Worm (Caenorhabditis elegans): ENCODE results near the gene sel-5.

Gene sel-5

ce11 chrIII:4581495-4581894 is 3.3 kb upstream of the sel-5 start, which contains the start of gene F35G12.12:
F35G12.12 (plus strand) TSS chrIII:4581795.
- TF ChIP-seq nhr-21 (tag; optimal IDR thresholded peaks at IDR 0.05) (no peak), F13H6.1 (tag; optimal IDR thresholded peaks at IDR 0.05) (no peak), lin-39 (tag; optimal IDR thresholded peaks at IDR 0.05) (no peak)

DNA sequence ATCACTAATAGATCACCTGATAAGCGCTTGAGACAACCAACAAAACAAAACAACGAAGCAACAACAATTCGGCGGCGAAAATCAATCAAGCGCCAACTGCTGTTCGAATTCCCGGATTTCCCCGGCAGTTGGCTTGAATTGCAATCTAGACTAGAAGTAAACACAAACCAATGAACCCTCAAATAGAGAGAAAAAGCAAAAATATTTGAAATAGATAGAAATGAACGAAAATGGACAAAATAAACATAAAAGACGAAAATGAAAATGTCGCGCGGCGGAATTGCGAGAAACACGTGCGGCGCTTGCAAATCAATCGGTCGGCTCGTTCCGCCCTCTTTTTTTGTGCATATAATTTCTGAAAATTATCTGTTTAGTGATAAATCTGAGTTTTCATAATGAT is 9.8 kb downstream of the sel-5 start, which contains the start of gene idhg-1:
TSS of gene idhg-1 (plus strand) at position 343 of the 400 bp plus-strand sequence.
- peak; percentile 75 for TF ChIP-seq Y55F3AM.14 (GFP tag; optimal IDR thresholded peaks at IDR 0.05)
- TF ChIP-seq fos-1 (tag; optimal IDR thresholded peaks at IDR 0.05), result peak; percentile 33
- TF ChIP-seq nhr-25 (tag; optimal IDR thresholded peaks at IDR 0.05), result peak; percentile 56
- peak; percentile 70 for TF ChIP-seq gmeb-1 (tag; optimal IDR thresholded peaks at IDR 0.05)
- no peak for TF ChIP-seq blmp-1 (tag; optimal IDR thresholded peaks at IDR 0.05; ENCODE audit: insufficient read depth)
- TF ChIP-seq lin-11 (tag; optimal IDR thresholded peaks at IDR 0.05), result peak; percentile 74
- peak; percentile 11 for TF ChIP-seq zag-1 (tag; optimal IDR thresholded peaks at IDR 0.05)
- TF ChIP-seq unc-55 (GFP tag; optimal IDR thresholded peaks at IDR 0.05), result peak; percentile 83
- no peak for TF ChIP-seq unc-62 (GFP tag; optimal IDR thresholded peaks at IDR 0.05)
- peak; percentile 39 for TF ChIP-seq sem-4 (tag; optimal IDR thresholded peaks at IDR 0.05)
- peak; percentile 48 for TF ChIP-seq skn-1 (tag; optimal IDR thresholded peaks at IDR 0.05)
- TF ChIP-seq lsy-2 (tag; optimal IDR thresholded peaks at IDR 0.05), result peak; percentile 36 to 77
- TF ChIP-seq nhr-10 (tag; optimal IDR thresholded peaks at IDR 0.05), result no peak
- TF ChIP-seq snpc-4 (tag; optimal IDR thresholded peaks at IDR 0.05), result no peak
- peak; percentile 42 for TF ChIP-seq nhr-129 (tag; optimal IDR thresholded peaks at IDR 0.05)
- TF ChIP-seq mab-5 (tag; optimal IDR thresholded peaks at IDR 0.05), result peak; percentile 64
- TF ChIP-seq crh-2 (tag; optimal IDR thresholded peaks at IDR 0.05), result peak; percentile 21
- TF ChIP-seq nhr-21 (tag; optimal IDR thresholded peaks at IDR 0.05), result peak; percentile 15
- TF ChIP-seq elt-3 (tag; optimal IDR thresholded peaks at IDR 0.05), result no peak
- peak; percentile 78 for TF ChIP-seq C34F6.9 (tag; optimal IDR thresholded peaks at IDR 0.05)
- no peak for TF ChIP-seq nhr-6 (tag; optimal IDR thresholded peaks at IDR 0.05)
- TF ChIP-seq sma-3 (GFP tag; optimal IDR thresholded peaks at IDR 0.05), result peak; percentile 78
- no peak for TF ChIP-seq ztf-11 (tag; optimal IDR thresholded peaks at IDR 0.05)
- no peak for TF ChIP-seq ama-1 (optimal IDR thresholded peaks at IDR 0.05)
- no peak for TF ChIP-seq ceh-82 (tag; optimal IDR thresholded peaks at IDR 0.05)
- TF ChIP-seq ZK546.5 (tag; optimal IDR thresholded peaks at IDR 0.05), result no peak
- no peak for TF ChIP-seq aly-2 (tag; optimal IDR thresholded peaks at IDR 0.05)
- no peak for TF ChIP-seq alr-1 (tag; optimal IDR thresholded peaks at IDR 0.05)
- no peak for TF ChIP-seq nhr-23 (tag; optimal IDR thresholded peaks at IDR 0.05)
- TF ChIP-seq R02D3.7 (tag; optimal IDR thresholded peaks at IDR 0.05), result no peak
- peak; percentile 71 for TF ChIP-seq sma-9 (GFP tag; optimal IDR thresholded peaks at IDR 0.05)
- TF ChIP-seq sma-9 (tag; optimal IDR thresholded peaks at IDR 0.05), result no peak
- TF ChIP-seq F13H6.1 (tag; optimal IDR thresholded peaks at IDR 0.05), result peak; percentile 81
- TF ChIP-seq ztf-4 (tag; optimal IDR thresholded peaks at IDR 0.05), result peak; percentile 32
- TF ChIP-seq nhr-11 (tag; optimal IDR thresholded peaks at IDR 0.05), result no peak
- TF ChIP-seq lin-13 (GFP tag; optimal IDR thresholded peaks at IDR 0.05), result peak; percentile 69

- no peak for TF ChIP-seq aly-2 (tag; optimal IDR thresholded peaks at IDR 0.05)
- TF ChIP-seq sma-3 (GFP tag; optimal IDR thresholded peaks at IDR 0.05), result no peak
- TF ChIP-seq ceh-82 (tag; optimal IDR thresholded peaks at IDR 0.05), result no peak
- TF ChIP-seq ama-1 (optimal IDR thresholded peaks at IDR 0.05), result no peak
- TF ChIP-seq unc-39 (tag; optimal IDR thresholded peaks at IDR 0.05), result no peak
- TF ChIP-seq nhr-12 (tag; optimal IDR thresholded peaks at IDR 0.05), result no peak
- TF ChIP-seq gmeb-1 (tag; optimal IDR thresholded peaks at IDR 0.05), result no peak
- no peak for TF ChIP-seq F13H6.1 (tag; optimal IDR thresholded peaks at IDR 0.05)
- TF ChIP-seq fos-1 (tag; optimal IDR thresholded peaks at IDR 0.05), result no peak
- TF ChIP-seq lin-11 (tag; optimal IDR thresholded peaks at IDR 0.05), result no peak
- no peak for TF ChIP-seq mdl-1 (tag; optimal IDR thresholded peaks at IDR 0.05)
- no peak for TF ChIP-seq nhr-237 (tag; optimal IDR thresholded peaks at IDR 0.05)
- TF ChIP-seq peb-1 (tag; optimal IDR thresholded peaks at IDR 0.05), result no peak
- no peak for TF ChIP-seq Y55F3AM.14 (GFP tag; optimal IDR thresholded peaks at IDR 0.05)
Measured at ce11 chrIII:4568030-4568429, 10.2 kb downstream of the sel-5 start, which contains the start of gene mlcd-1. mlcd-1 (minus strand) TSS chrIII:4568130.
